Fruit fly (Drosophila melanogaster): Measurements from ENCODE around the gene Ppm1.

DNA sequence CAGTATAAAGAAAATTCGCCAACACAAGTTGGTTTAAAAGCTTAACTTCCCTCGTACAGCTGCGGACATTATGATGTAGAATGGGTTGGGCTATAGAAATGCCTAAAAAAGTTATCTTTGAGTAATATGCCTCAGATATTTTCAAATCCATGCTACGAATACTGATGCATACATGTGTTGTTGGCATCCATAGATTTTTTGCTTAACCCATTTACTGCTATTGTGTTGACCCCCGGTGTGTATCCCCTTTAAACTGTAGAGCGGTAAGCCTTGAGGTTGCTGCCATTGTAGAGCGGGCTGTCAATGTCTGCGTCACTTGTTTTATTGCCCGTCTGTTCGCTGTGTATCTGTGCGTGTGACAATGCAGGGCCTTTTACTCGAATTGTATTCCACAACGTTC is 28.2 kb upstream of the Ppm1 start:
- TF ChIP-seq CG8159 (tag; optimal IDR thresholded peaks at IDR 0.05): peak; percentile 96
- TF ChIP-seq CG14655 (GFP tag; optimal IDR thresholded peaks at IDR 0.05): peak; percentile 67
- TF ChIP-seq CG13204 (GFP tag; optimal IDR thresholded peaks at IDR 0.05): peak; percentile 93

Measured in whole organism, pupa.